Worm (Caenorhabditis elegans) whole organism, L2 larva: Measurements from ENCODE around the gene mrpl-42.

Experiments used
- C34F6.9 ChIP-seq: fragments of 150-350 bp; optimal IDR thresholded peaks from 2 replicates; lab custom pipeline; 2014; ENCODE audit warnings: missing biosample characterization, missing genetic modification characterization
- F13H6.1 ChIP-seq: sonication (generic microtip); optimal IDR thresholded peaks from 2 replicates; lab custom pipeline; 2016; ENCODE audit warnings: missing genetic modification characterization, missing compliant biosample characterization
- R02D3.7 ChIP-seq: fragments of 150-350 bp; optimal IDR thresholded peaks from 2 replicates; lab custom pipeline; 2014; ENCODE audit warnings: missing biosample characterization, missing genetic modification characterization
- Y55F3AM.14 ChIP-seq: fragments of 200-800 bp; sonication (Bioruptor generic); optimal IDR thresholded peaks from 2 replicates; lab custom pipeline; 2018; ENCODE audit warnings: mild to moderate bottlenecking, missing genetic modification characterization, missing compliant biosample characterization
- ZK546.5 ChIP-seq: sonication (generic microtip); optimal IDR thresholded peaks from 2 replicates; lab custom pipeline; 2017; ENCODE audit warnings: missing biosample characterization, missing genetic modification characterization
- aly-2 ChIP-seq: fragments of 150-350 bp; optimal IDR thresholded peaks from 2 replicates; lab custom pipeline; 2014; ENCODE audit warnings: missing biosample characterization, missing genetic modification characterization
- ama-1 ChIP-seq: fragments of 150-350 bp; optimal IDR thresholded peaks from 2 replicates; lab custom pipeline; 2018; ENCODE audit warnings: inconsistent platforms
- blmp-1 ChIP-seq: sonication (generic microtip); optimal IDR thresholded peaks from 2 replicates; lab custom pipeline; 2017; ENCODE audit warnings: missing genetic modification characterization, mild to moderate bottlenecking, missing compliant biosample characterization, antibody characterized with exemption, moderate library complexity; ENCODE audit not compliant: insufficient read depth
- ceh-16 ChIP-seq: fragments of 150-350 bp; optimal IDR thresholded peaks from 2 replicates; lab custom pipeline; 2014; ENCODE audit warnings: missing biosample characterization, missing genetic modification characterization
- ceh-82 ChIP-seq: fragments of 150-350 bp; optimal IDR thresholded peaks from 2 replicates; lab custom pipeline; 2014; ENCODE audit warnings: missing biosample characterization, missing genetic modification characterization
- crh-2 ChIP-seq: sonication (generic microtip); optimal IDR thresholded peaks from 2 replicates; lab custom pipeline; 2017; ENCODE audit warnings: missing biosample characterization, missing genetic modification characterization
- dmd-4 ChIP-seq: sonication (generic microtip); optimal IDR thresholded peaks from 2 replicates; lab custom pipeline; 2017; ENCODE audit warnings: missing biosample characterization, missing genetic modification characterization
- egl-27 ChIP-seq: sonication (generic microtip); optimal IDR thresholded peaks from 3 replicates; lab custom pipeline; 2017; ENCODE audit warnings: missing biosample characterization, missing genetic modification reagents, missing genetic modification characterization
- elt-1 ChIP-seq: fragments of 150-350 bp; optimal IDR thresholded peaks from 2 replicates; lab custom pipeline; 2014; ENCODE audit warnings: missing biosample characterization, missing genetic modification characterization
- elt-3 ChIP-seq: sonication (generic microtip); optimal IDR thresholded peaks from 2 replicates; lab custom pipeline; 2017; ENCODE audit warnings: missing biosample characterization, missing genetic modification characterization
- fos-1 ChIP-seq: fragments of 150-350 bp; optimal IDR thresholded peaks from 2 replicates; lab custom pipeline; 2014; ENCODE audit warnings: missing biosample characterization, missing genetic modification characterization
- lin-11 ChIP-seq: fragments of 150-350 bp; sonication (generic microtip); optimal IDR thresholded peaks from 2 replicates; lab custom pipeline; 2014; ENCODE audit warnings: missing biosample characterization, missing genetic modification characterization, inconsistent platforms, mixed read lengths
- lin-13 ChIP-seq: fragments of 150-350 bp; optimal IDR thresholded peaks from 2 replicates; lab custom pipeline; 2014; ENCODE audit warnings: missing biosample characterization, missing genetic modification reagents, missing genetic modification characterization
- lin-39 ChIP-seq: fragments of 150-350 bp; optimal IDR thresholded peaks from 2 replicates; lab custom pipeline; 2014; ENCODE audit warnings: missing biosample characterization, missing genetic modification reagents, missing genetic modification characterization
- mab-5 ChIP-seq: fragments of 150-350 bp; optimal IDR thresholded peaks from 2 replicates; lab custom pipeline; 2014; ENCODE audit warnings: missing biosample characterization, missing genetic modification characterization
- mbf-1 ChIP-seq: sonication (generic microtip); optimal IDR thresholded peaks from 2 replicates; lab custom pipeline; 2017; ENCODE audit warnings: missing biosample characterization, missing genetic modification characterization
- mdl-1 ChIP-seq, 2 experiments: fragments of 150-350 bp in 1 of 2; sonication (generic microtip) in 1 of 2; optimal IDR thresholded peaks; 2 replicates each; lab custom pipeline; 2017; ENCODE audit warnings: missing biosample characterization in 2 of 2, missing genetic modification characterization in 2 of 2
- nhr-10 ChIP-seq: sonication (generic microtip); optimal IDR thresholded peaks from 2 replicates; lab custom pipeline; 2017; ENCODE audit warnings: missing biosample characterization, missing genetic modification characterization
- nhr-11 ChIP-seq: fragments of 150-350 bp; optimal IDR thresholded peaks from 2 replicates; lab custom pipeline; 2014; ENCODE audit warnings: missing biosample characterization, missing genetic modification characterization
- nhr-12 ChIP-seq: fragments of 150-350 bp; optimal IDR thresholded peaks from 2 replicates; lab custom pipeline; 2014; ENCODE audit warnings: missing biosample characterization, missing genetic modification characterization
- nhr-129 ChIP-seq: fragments of 150-350 bp; optimal IDR thresholded peaks from 2 replicates; lab custom pipeline; 2014; ENCODE audit warnings: missing biosample characterization, missing genetic modification characterization
- nhr-21 ChIP-seq: fragments of 150-350 bp; optimal IDR thresholded peaks from 2 replicates; lab custom pipeline; 2014; ENCODE audit warnings: missing biosample characterization, missing genetic modification characterization
- nhr-23 ChIP-seq: fragments of 150-350 bp; optimal IDR thresholded peaks from 2 replicates; lab custom pipeline; 2014; ENCODE audit warnings: missing biosample characterization, missing genetic modification reagents, missing genetic modification characterization
- nhr-237 ChIP-seq: fragments of 150-350 bp; optimal IDR thresholded peaks from 2 replicates; lab custom pipeline; 2014; ENCODE audit warnings: missing biosample characterization, missing genetic modification characterization
- nhr-6 ChIP-seq: fragments of 150-350 bp; optimal IDR thresholded peaks from 2 replicates; lab custom pipeline; 2014; ENCODE audit warnings: missing biosample characterization, missing genetic modification characterization
- nhr-77 ChIP-seq: fragments of 150-350 bp; optimal IDR thresholded peaks from 2 replicates; lab custom pipeline; 2014; ENCODE audit warnings: missing biosample characterization, missing genetic modification characterization
- peb-1 ChIP-seq: fragments of 150-350 bp; optimal IDR thresholded peaks from 2 replicates; lab custom pipeline; 2014; ENCODE audit warnings: missing biosample characterization, missing genetic modification characterization
- sem-4 ChIP-seq: fragments of 150-350 bp; optimal IDR thresholded peaks from 2 replicates; lab custom pipeline; 2014; ENCODE audit warnings: missing biosample characterization, missing genetic modification reagents, missing genetic modification characterization
- skn-1 ChIP-seq: sonication (generic microtip); optimal IDR thresholded peaks from 2 replicates; lab custom pipeline; 2017; ENCODE audit warnings: missing biosample characterization, missing genetic modification characterization
- sma-9 ChIP-seq, 2 experiments: fragments of 150-350 bp in 1 of 2; sonication (generic microtip) in 1 of 2; optimal IDR thresholded peaks; 2 replicates each; lab custom pipeline; 2014 to 2016; ENCODE audit warnings: missing genetic modification characterization in 2 of 2, mild to moderate bottlenecking in 1 of 2, missing biosample characterization in 1 of 2, missing compliant biosample characterization in 1 of 2, missing genetic modification reagents in 1 of 2, moderate library complexity in 1 of 2
- snpc-4 ChIP-seq: fragments of 150-350 bp; optimal IDR thresholded peaks from 2 replicates; lab custom pipeline; 2014; ENCODE audit warnings: missing biosample characterization, missing genetic modification characterization
- unc-39 ChIP-seq: fragments of 150-350 bp; optimal IDR thresholded peaks from 2 replicates; lab custom pipeline; 2014; ENCODE audit warnings: missing biosample characterization, missing genetic modification characterization
- unc-55 ChIP-seq: fragments of 150-350 bp; sonication (generic microtip); optimal IDR thresholded peaks from 3 replicates; lab custom pipeline; 2014; ENCODE audit warnings: missing biosample characterization, missing genetic modification reagents, missing genetic modification characterization
- unc-62 ChIP-seq: fragments of 150-350 bp; optimal IDR thresholded peaks from 2 replicates; lab custom pipeline; 2014; ENCODE audit warnings: missing biosample characterization, missing genetic modification reagents, missing genetic modification characterization
- zag-1 ChIP-seq: fragments of 150-350 bp; optimal IDR thresholded peaks from 2 replicates; lab custom pipeline; 2014; ENCODE audit warnings: missing biosample characterization, missing genetic modification characterization
- ztf-1 ChIP-seq: fragments of 200-800 bp; sonication (Bioruptor generic); conservative IDR thresholded peaks from 2 replicates; pipeline ENCODE4 v1.3.6; 2022; ENCODE audit warnings: missing genetic modification characterization, missing compliant biosample characterization
- ztf-11 ChIP-seq: sonication (generic microtip); optimal IDR thresholded peaks from 2 replicates; lab custom pipeline; 2017; ENCODE audit warnings: missing biosample characterization, missing genetic modification characterization
- ztf-4 ChIP-seq: fragments of 150-350 bp; optimal IDR thresholded peaks from 2 replicates; lab custom pipeline; 2014; ENCODE audit warnings: missing biosample characterization, missing genetic modification characterization

The mrpl-42 gene

ce11 chrIV:9116452-9116851 is 22.2 kb upstream of the mrpl-42 start:
- TF ChIP-seq fos-1 (tag; lab: Kevin White, UChicago), result peak; percentile 89
- no peak for TF ChIP-seq R02D3.7 (tag; lab: Kevin White, UChicago)

ce11 chrIV:9114078-9114477 is 19.8 kb upstream of the mrpl-42 start:
- TF ChIP-seq crh-2 (tag; lab: Kevin White, UChicago) (no peak), dmd-4 (tag; lab: Kevin White, UChicago) (no peak), mbf-1 (tag; lab: Kevin White, UChicago) (no peak), lin-39 (tag; lab: Kevin White, UChicago) (no peak), nhr-11 (tag; lab: Kevin White, UChicago) (no peak)

- TF ChIP-seq C34F6.9 (tag; lab: Kevin White, UChicago), result no peak
- no peak for TF ChIP-seq lin-11
- TF ChIP-seq nhr-10 (tag; lab: Kevin White, UChicago), result no peak
- no peak for TF ChIP-seq Y55F3AM.14 (GFP tag; lab: Kevin White, UChicago)
- TF ChIP-seq sma-9 (GFP tag; optimal IDR thresholded peaks at IDR 0.05; lab: Kevin White, UChicago), result no peak
- no peak for TF ChIP-seq sma-9 (tag; optimal IDR thresholded peaks at IDR 0.05; lab: Kevin White, UChicago)
- TF ChIP-seq aly-2, result no peak
- TF ChIP-seq blmp-1 (tag; lab: Kevin White, UChicago), result peak; percentile 76
- no peak for TF ChIP-seq ztf-4
- TF ChIP-seq zag-1, result no peak
- TF ChIP-seq ceh-16, result no peak
- TF ChIP-seq nhr-12 (tag; lab: Kevin White, UChicago), result no peak
- no peak for TF ChIP-seq mdl-1 (tag; optimal IDR thresholded peaks at IDR 0.05; lab: Kevin White, UChicago)
- no peak for TF ChIP-seq R02D3.7 (tag; lab: Kevin White, UChicago)
- TF ChIP-seq fos-1 (tag; lab: Kevin White, UChicago), result peak; percentile 93
- TF ChIP-seq nhr-21 (tag; lab: Kevin White, UChicago), result peak; percentile 0
- TF ChIP-seq snpc-4 (tag; lab: Kevin White, UChicago), result no peak
- TF ChIP-seq crh-2 (tag; lab: Kevin White, UChicago), result no peak
- TF ChIP-seq skn-1 (tag; lab: Kevin White, UChicago), result no peak
- no peak for TF ChIP-seq F13H6.1
- TF ChIP-seq ama-1 (lab: Kevin White, UChicago), result no peak
- TF ChIP-seq egl-27 (tag; lab: Kevin White, UChicago), result no peak
- TF ChIP-seq lin-13 (GFP tag; lab: Kevin White, UChicago), result no peak
Observed at ce11 chrIV:9112019-9112418, 17.8 kb upstream of the mrpl-42 start.

ce11 chrIV:9108631-9109030 is 14.4 kb upstream of the mrpl-42 start, which contains the start of gene aly-1:
aly-1 (plus strand) TSS chrIV:9108931.
- TF ChIP-seq nhr-6 (tag; lab: Kevin White, UChicago), result no peak
- TF ChIP-seq ztf-11 (tag; lab: Kevin White, UChicago), result no peak
- TF ChIP-seq sma-9 (GFP tag; optimal IDR thresholded peaks at IDR 0.05; lab: Kevin White, UChicago), result no peak
- no peak for TF ChIP-seq sma-9 (tag; optimal IDR thresholded peaks at IDR 0.05; lab: Kevin White, UChicago)
- no peak for TF ChIP-seq ceh-16
- no peak for TF ChIP-seq blmp-1 (tag; lab: Kevin White, UChicago)
- TF ChIP-seq ztf-1, result no peak
- no peak for TF ChIP-seq C34F6.9 (tag; lab: Kevin White, UChicago)
- TF ChIP-seq ama-1 (lab: Kevin White, UChicago), result no peak
- no peak for TF ChIP-seq dmd-4 (tag; lab: Kevin White, UChicago)
- no peak for TF ChIP-seq skn-1 (tag; lab: Kevin White, UChicago)
- no peak for TF ChIP-seq lin-11
- no peak for TF ChIP-seq egl-27 (tag; lab: Kevin White, UChicago)
- TF ChIP-seq mab-5 (tag; lab: Kevin White, UChicago), result no peak
- TF ChIP-seq nhr-77, result no peak
- TF ChIP-seq mdl-1 (tag; optimal IDR thresholded peaks at IDR 0.05; lab: Kevin White, UChicago), result no peak
- TF ChIP-seq fos-1 (tag; lab: Kevin White, UChicago), result no peak

ce11 chrIV:9107464-9107863 is 13.2 kb upstream of the mrpl-42 start:
- TF ChIP-seq Y55F3AM.14 (GFP tag; lab: Kevin White, UChicago), result no peak
- TF ChIP-seq unc-55, result peak; percentile 58
- TF ChIP-seq nhr-10 (tag; lab: Kevin White, UChicago), result no peak
- TF ChIP-seq zag-1, result no peak
- no peak for TF ChIP-seq nhr-237 (tag; lab: Kevin White, UChicago)
- TF ChIP-seq mbf-1 (tag; lab: Kevin White, UChicago), result no peak
- TF ChIP-seq unc-62 (GFP tag; lab: Kevin White, UChicago), result no peak
- TF ChIP-seq lin-39 (tag; lab: Kevin White, UChicago), result no peak
- TF ChIP-seq nhr-6 (tag; lab: Kevin White, UChicago), result no peak
- TF ChIP-seq crh-2 (tag; lab: Kevin White, UChicago), result peak; percentile 7
- no peak for TF ChIP-seq ZK546.5 (tag; lab: Kevin White, UChicago)
- no peak for TF ChIP-seq aly-2
- TF ChIP-seq unc-39 (tag; lab: Kevin White, UChicago), result no peak
- TF ChIP-seq nhr-21 (tag; lab: Kevin White, UChicago), result no peak
- TF ChIP-seq C34F6.9 (tag; lab: Kevin White, UChicago), result peak; percentile 85
- no peak for TF ChIP-seq ceh-82 (tag; lab: Kevin White, UChicago)
- no peak for TF ChIP-seq peb-1 (tag; lab: Kevin White, UChicago)
- no peak for TF ChIP-seq elt-3 (tag; lab: Kevin White, UChicago)
- no peak for TF ChIP-seq sem-4 (tag; lab: Kevin White, UChicago)
- TF ChIP-seq elt-1 (tag; lab: Kevin White, UChicago), result no peak
- TF ChIP-seq lin-13 (GFP tag; lab: Kevin White, UChicago), result no peak
- no peak for TF ChIP-seq nhr-23 (tag; lab: Kevin White, UChicago)
- no peak for TF ChIP-seq mab-5 (tag; lab: Kevin White, UChicago)
- peak; percentile 65 for TF ChIP-seq nhr-129 (tag; lab: Kevin White, UChicago)
- peak; percentile 23 for TF ChIP-seq fos-1 (tag; lab: Kevin White, UChicago)
- TF ChIP-seq sma-9 (GFP tag; optimal IDR thresholded peaks at IDR 0.05; lab: Kevin White, UChicago), result no peak
- TF ChIP-seq sma-9 (tag; optimal IDR thresholded peaks at IDR 0.05; lab: Kevin White, UChicago), result no peak
